Fruit fly (Drosophila melanogaster) whole organism: ENCODE measurements around the gene Hpd.

Experiments used
- CG8478 ChIP-seq: fragments of >200 bp; optimal IDR thresholded peaks from 2 replicates; lab custom pipeline; 2018; ENCODE audit warnings: inconsistent platforms
- Dll ChIP-seq: fragments of >200 bp; optimal IDR thresholded peaks from 2 replicates; lab custom pipeline; 2017
- EcR ChIP-seq, 2 experiments: fragments of >200 bp; optimal IDR thresholded peaks; 2 replicates each; lab custom pipeline; 2017; ENCODE audit warnings: missing biosample characterization in 2 of 2, missing genetic modification characterization in 2 of 2, missing genetic modification reagents in 2 of 2
- pan ChIP-seq: fragments of >200 bp; optimal IDR thresholded peaks from 2 replicates; lab custom pipeline; 2017
- psq ChIP-seq: fragments of >200 bp; optimal IDR thresholded peaks from 2 replicates; lab custom pipeline; 2017
- usp ChIP-seq: fragments of >200 bp; optimal IDR thresholded peaks from 2 replicates; lab custom pipeline; 2017; ENCODE audit warnings: missing biosample characterization, missing genetic modification characterization, mixed read lengths

Gene Hpd

dm6 chr3L:20439772-20440171 is at the start of gene Hpd:
Gene Hpd, minus strand, starts transcription at chr3L:20439872.
- TF ChIP-seq EcR (GFP tag; optimal IDR thresholded peaks at IDR 0.05; lab: Kevin White, UChicago), result no peak
- TF ChIP-seq pan (lab: Kevin White, UChicago), result no peak
- TF ChIP-seq CG8478, result no peak
- no peak for TF ChIP-seq Dll (lab: Kevin White, UChicago)
- no peak for TF ChIP-seq psq (lab: Kevin White, UChicago)
- no peak for TF ChIP-seq usp (GFP tag; lab: Kevin White, UChicago)

- TF ChIP-seq CG8478, result no peak
- peak; percentile 34 for TF ChIP-seq pan (lab: Kevin White, UChicago)
These were observed 48.0 kb upstream of the Hpd start for dm6 chr3L:20487649-20488048.

- no peak for TF ChIP-seq EcR (GFP tag; optimal IDR thresholded peaks at IDR 0.05; lab: Kevin White, UChicago)
- no peak for TF ChIP-seq Dll (lab: Kevin White, UChicago)
- no peak for TF ChIP-seq pan (lab: Kevin White, UChicago)
- TF ChIP-seq usp (GFP tag; lab: Kevin White, UChicago), result no peak
- TF ChIP-seq psq (lab: Kevin White, UChicago), result no peak
- no peak for TF ChIP-seq CG8478
These were observed 35.1 kb upstream of the Hpd start for dm6 chr3L:20474789-20475208.

dm6 chr3L:20474197-20474788 is 34.6 kb upstream of the Hpd start, which contains the start of gene isoQC:
Gene isoQC, plus strand, starts transcription at chr3L:20474466.
- TF ChIP-seq EcR (GFP tag; optimal IDR thresholded peaks at IDR 0.05; lab: Kevin White, UChicago) (no peak), psq (lab: Kevin White, UChicago) (no peak), CG8478 (no peak), usp (GFP tag; lab: Kevin White, UChicago) (no peak), Dll (lab: Kevin White, UChicago) (no peak), pan (lab: Kevin White, UChicago) (no peak)

- TF ChIP-seq pan (lab: Kevin White, UChicago) (no peak), CG8478 (no peak), Dll (lab: Kevin White, UChicago) (no peak), usp (GFP tag; lab: Kevin White, UChicago) (no peak), EcR (GFP tag; optimal IDR thresholded peaks at IDR 0.05; lab: Kevin White, UChicago) (no peak), psq (lab: Kevin White, UChicago) (no peak)
These were observed 33.5 kb upstream of the Hpd start, which contains the start of the genes CG32428 and CG5969 for dm6 chr3L:20473021-20473799. Gene CG32428, minus strand, starts transcription at chr3L:20473723. Gene CG5969, plus strand, starts transcription at chr3L:20473783.

dm6 chr3L:20472607-20473006 is 32.9 kb upstream of the Hpd start:
- TF ChIP-seq psq (lab: Kevin White, UChicago), result no peak
- no peak for TF ChIP-seq CG8478
- no peak for TF ChIP-seq usp (GFP tag; lab: Kevin White, UChicago)
- TF ChIP-seq EcR (GFP tag; optimal IDR thresholded peaks at IDR 0.05; lab: Kevin White, UChicago), result no peak
- TF ChIP-seq Dll (lab: Kevin White, UChicago), result no peak
- TF ChIP-seq pan (lab: Kevin White, UChicago), result no peak

- TF ChIP-seq EcR (GFP tag; optimal IDR thresholded peaks at IDR 0.05; lab: Kevin White, UChicago), result no peak
- no peak for TF ChIP-seq CG8478
- TF ChIP-seq Dll (lab: Kevin White, UChicago), result no peak
- TF ChIP-seq pan (lab: Kevin White, UChicago), result no peak
- TF ChIP-seq usp (GFP tag; lab: Kevin White, UChicago), result no peak
- TF ChIP-seq psq (lab: Kevin White, UChicago), result no peak
These were observed 32.0 kb upstream of the Hpd start for dm6 chr3L:20471499-20472313.

- TF ChIP-seq pan (lab: Kevin White, UChicago) (no peak), Dll (lab: Kevin White, UChicago) (no peak), CG8478 (no peak), usp (GFP tag; lab: Kevin White, UChicago) (no peak), psq (lab: Kevin White, UChicago) (no peak), EcR (GFP tag; optimal IDR thresholded peaks at IDR 0.05; lab: Kevin White, UChicago) (no peak)
These were observed 31.4 kb upstream of the Hpd start for dm6 chr3L:20470991-20471498.

dm6 chr3L:20467433-20467832 is 27.8 kb upstream of the Hpd start:
- TF ChIP-seq pan (lab: Kevin White, UChicago) (no peak), EcR (GFP tag; optimal IDR thresholded peaks at IDR 0.05; lab: Kevin White, UChicago) (no peak), CG8478 (no peak), usp (GFP tag; lab: Kevin White, UChicago) (no peak), psq (lab: Kevin White, UChicago) (no peak), Dll (lab: Kevin White, UChicago) (no peak)

dm6 chr3L:20466599-20466998 is 26.9 kb upstream of the Hpd start, which contains the start of gene Tdh:
Gene Tdh, plus strand, starts transcription at chr3L:20466944.
- TF ChIP-seq CG8478 (no peak), Dll (lab: Kevin White, UChicago) (no peak), psq (lab: Kevin White, UChicago) (no peak), pan (lab: Kevin White, UChicago) (no peak), EcR (GFP tag; optimal IDR thresholded peaks at IDR 0.05; lab: Kevin White, UChicago) (no peak), usp (GFP tag; lab: Kevin White, UChicago) (no peak)

- TF ChIP-seq psq (lab: Kevin White, UChicago) (no peak), Dll (lab: Kevin White, UChicago) (no peak), pan (lab: Kevin White, UChicago) (no peak), CG8478 (no peak), usp (GFP tag; lab: Kevin White, UChicago) (no peak)
These were observed 26.3 kb upstream of the Hpd start, which contains the start of gene CG42764 for dm6 chr3L:20465941-20466340. Gene CG42764, minus strand, starts transcription at chr3L:20466041.
